Worm (Caenorhabditis elegans): ENCODE data around the gene C06A1.7.

ce11 chrII:10582318-10582717 is 17.6 kb downstream of the C06A1.7 start, which contains the start of gene mrps-22:
- TF ChIP-seq F13H6.1 (tag; optimal IDR thresholded peaks at IDR 0.05): no peak
- TF ChIP-seq sox-2 (GFP tag; IDR thresholded peaks at IDR 0.05): no peak
- no peak for TF ChIP-seq elt-2 (tag; optimal IDR thresholded peaks at IDR 0.05)
- TF ChIP-seq ama-1 (optimal IDR thresholded peaks at IDR 0.05): no peak
- TF ChIP-seq fkh-10 (GFP tag; optimal IDR thresholded peaks at IDR 0.05): no peak
- no peak for TF ChIP-seq gmeb-2 (tag; optimal IDR thresholded peaks at IDR 0.05)
- no peak for TF ChIP-seq tbx-2 (tag; optimal IDR thresholded peaks at IDR 0.05)

Measured in whole organism, late embryonic.